Worm (Caenorhabditis elegans): ENCODE measurements around the gene kcmf-1.

- TF ChIP-seq unc-62 (GFP tag; optimal IDR thresholded peaks at IDR 0.05): no peak
- TF ChIP-seq sptf-1 (tag; optimal IDR thresholded peaks at IDR 0.05): no peak
- TF ChIP-seq snpc-4 (tag; optimal IDR thresholded peaks at IDR 0.05): no peak
- no peak for TF ChIP-seq nhr-12 (tag; optimal IDR thresholded peaks at IDR 0.05)
- TF ChIP-seq elt-3 (tag; optimal IDR thresholded peaks at IDR 0.05): no peak
- no peak for TF ChIP-seq pha-4 (tag; optimal IDR thresholded peaks at IDR 0.05)
- no peak for TF ChIP-seq hlh-1 (tag; optimal IDR thresholded peaks at IDR 0.05)
- TF ChIP-seq nhr-28 (tag; optimal IDR thresholded peaks at IDR 0.05): no peak
- no peak for TF ChIP-seq ztf-11 (tag; optimal IDR thresholded peaks at IDR 0.05)
Observed at ce11 chrIII:7824041-7824440, 5.2 kb upstream of the kcmf-1 start.
